Worm (Caenorhabditis elegans) whole organism, L4 larva: ENCODE data around the gene msp-76.

Source experiments
- nhr-76 ChIP-seq: fragments of 150-350 bp; optimal IDR thresholded peaks from 2 replicates; lab custom pipeline; 2014; ENCODE audit warnings: missing biosample characterization, missing genetic modification characterization
- skn-1 ChIP-seq: fragments of 150-350 bp; optimal IDR thresholded peaks from 2 replicates; lab custom pipeline; 2014; ENCODE audit warnings: missing biosample characterization, missing genetic modification characterization
- unc-62 ChIP-seq, 3 experiments: fragments of 150-350 bp in 1 of 3; sonication (generic microtip); optimal IDR thresholded peaks in 2 of 3; peaks in 1 of 3; 1 replicate in 1 of 3; 2 replicates in 2 of 3; lab custom pipeline; 2014 to 2017; ENCODE audit warnings: missing biosample characterization in 3 of 3, missing genetic modification characterization in 3 of 3, missing genetic modification reagents in 3 of 3, missing genotype in 1 of 3
- zag-1 ChIP-seq: fragments of 150-350 bp; optimal IDR thresholded peaks from 2 replicates; lab custom pipeline; 2014; ENCODE audit warnings: missing biosample characterization, missing genetic modification characterization

ce11 chrIV:9692874-9693273 is 4.1 kb downstream of the msp-76 start, which contains the start of gene twk-9:
- TF ChIP-seq nhr-76 (tag; lab: Kevin White, UChicago) = no peak
- TF ChIP-seq skn-1 (tag; lab: Kevin White, UChicago) = no peak
- no peak for TF ChIP-seq unc-62 (GFP tag; optimal IDR thresholded peaks at IDR 0.05 in 1 of 2; lab: Kevin White, UChicago)
- no peak for TF ChIP-seq unc-62 (tag; optimal IDR thresholded peaks at IDR 0.05; lab: Kevin White, UChicago)
- TF ChIP-seq zag-1 = no peak
